Worm (Caenorhabditis elegans): ENCODE measurements around the gene C27H6.8.

C27H6.8 gene

DNA sequence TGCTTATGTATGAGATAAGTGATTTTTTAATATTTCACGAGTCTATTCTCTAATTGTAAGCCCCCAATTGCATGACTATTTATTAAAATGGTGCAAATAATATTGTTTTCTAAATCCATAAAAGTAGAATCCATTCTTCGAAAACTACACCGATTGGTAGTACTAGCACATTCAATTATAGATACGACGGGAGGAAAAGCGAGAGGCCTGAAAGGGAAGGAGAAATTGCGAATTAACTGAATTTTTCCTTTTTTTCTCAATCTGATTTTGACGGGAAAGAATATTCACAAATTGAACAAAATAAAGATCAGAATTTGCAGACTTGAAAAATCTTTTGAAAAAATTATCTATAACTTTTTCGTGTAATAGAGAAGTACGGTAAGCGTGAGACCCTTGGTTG is 10.4 kb downstream of the C27H6.8 start:
- TF ChIP-seq dao-5 (tag; optimal IDR thresholded peaks at IDR 0.05) (no peak), him-1 (tag; optimal IDR thresholded peaks at IDR 0.05) (no peak)

DNA sequence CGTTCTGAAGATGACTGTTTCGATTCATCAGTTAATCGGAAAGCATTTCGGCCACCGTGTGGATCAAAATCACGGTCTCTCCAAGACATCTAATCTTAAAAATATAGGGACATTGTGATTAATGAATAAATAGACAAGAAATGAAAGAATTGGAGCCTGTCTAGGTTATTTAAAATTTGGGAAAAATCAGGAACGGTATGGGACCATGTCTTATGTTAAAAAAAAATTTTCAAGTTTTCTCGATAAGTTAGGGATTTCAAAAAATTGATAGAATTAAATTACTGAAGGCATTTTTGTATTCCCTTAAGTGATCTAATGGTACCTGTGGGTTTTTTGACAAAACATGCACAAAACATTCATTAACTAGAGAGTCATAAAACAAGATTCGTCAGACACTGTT is 11.4 kb downstream of the C27H6.8 start, which contains the start of gene unc-41:
unc-41 (minus strand) TSS at position 101 of the 400 bp plus-strand sequence.
- TF ChIP-seq him-1 (tag; optimal IDR thresholded peaks at IDR 0.05) (no peak), dao-5 (tag; optimal IDR thresholded peaks at IDR 0.05) (no peak), W03F9.2 (tag; optimal IDR thresholded peaks at IDR 0.05) (no peak)

DNA sequence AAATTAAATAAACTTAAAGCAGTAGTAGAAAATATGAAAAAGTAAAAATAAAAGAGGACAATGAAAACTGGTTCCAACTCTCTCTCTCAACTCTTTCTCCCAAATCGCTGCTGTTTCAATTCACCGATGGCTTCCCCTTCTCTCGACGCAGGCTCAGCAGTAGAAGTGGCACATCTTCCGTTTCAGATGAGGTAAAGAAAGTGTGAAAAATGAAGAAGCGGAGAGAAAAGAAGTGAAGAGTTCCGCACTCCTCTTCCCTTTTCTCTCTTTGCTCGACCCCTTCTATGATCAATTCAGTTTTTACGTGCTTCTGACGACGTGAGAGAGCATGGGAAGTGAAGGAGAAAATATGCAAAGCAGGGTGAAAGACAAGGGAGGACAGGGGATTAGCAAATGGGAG is 13.3 kb downstream of the C27H6.8 start:
- TF ChIP-seq dao-5 (tag; optimal IDR thresholded peaks at IDR 0.05) (no peak), W03F9.2 (tag; optimal IDR thresholded peaks at IDR 0.05) (no peak), him-1 (tag; optimal IDR thresholded peaks at IDR 0.05) (peak; percentile 54)

ce11 chrV:9970119-9970518 is 17.5 kb downstream of the C27H6.8 start:
- no peak for TF ChIP-seq W03F9.2 (tag; optimal IDR thresholded peaks at IDR 0.05)
- TF ChIP-seq him-1 (tag; optimal IDR thresholded peaks at IDR 0.05), result peak; percentile 94
- TF ChIP-seq dao-5 (tag; optimal IDR thresholded peaks at IDR 0.05), result peak; percentile 70

- peak; percentile 24 for TF ChIP-seq him-1 (tag; optimal IDR thresholded peaks at IDR 0.05)
- no peak for TF ChIP-seq dao-5 (tag; optimal IDR thresholded peaks at IDR 0.05)
Measured at ce11 chrV:9965891-9966290, 21.7 kb downstream of the C27H6.8 start.

DNA sequence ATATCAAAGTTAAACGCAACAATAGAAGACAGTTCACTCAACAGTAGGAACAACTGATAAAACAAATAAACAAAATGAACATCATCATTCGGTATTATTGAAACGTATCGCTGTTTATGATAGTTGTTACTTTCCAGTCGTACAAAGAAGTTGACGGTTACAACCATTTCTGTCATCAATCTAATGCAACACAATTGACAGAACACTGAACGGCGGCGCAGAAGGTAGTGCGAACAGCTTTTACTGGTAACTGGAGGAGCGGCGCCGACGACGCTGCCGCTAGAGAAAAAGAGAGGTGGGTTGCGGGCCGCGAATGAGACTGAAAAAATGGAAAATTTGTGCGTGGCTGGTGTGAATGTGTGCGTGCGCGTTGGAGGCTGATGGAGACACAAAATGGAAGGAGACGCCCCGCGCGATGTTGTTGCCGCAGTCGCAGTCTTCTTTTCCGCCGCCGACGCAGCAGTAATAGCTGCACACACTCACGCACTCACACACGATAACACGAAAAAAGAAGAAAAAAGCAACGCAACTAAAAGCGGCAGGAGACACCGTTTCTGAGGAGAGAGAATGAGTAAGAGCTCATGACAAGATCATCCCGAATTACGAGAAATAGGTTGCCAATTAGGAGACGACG is 23.3 kb downstream of the C27H6.8 start:
- peak; percentile 26 for TF ChIP-seq him-1 (tag; optimal IDR thresholded peaks at IDR 0.05)
- no peak for TF ChIP-seq dao-5 (tag; optimal IDR thresholded peaks at IDR 0.05)

- TF ChIP-seq him-1 (tag; optimal IDR thresholded peaks at IDR 0.05) (no peak), dao-5 (tag; optimal IDR thresholded peaks at IDR 0.05) (no peak), W03F9.2 (tag; optimal IDR thresholded peaks at IDR 0.05) (no peak)
Measured at ce11 chrV:9962916-9963315, 24.7 kb downstream of the C27H6.8 start.

DNA sequence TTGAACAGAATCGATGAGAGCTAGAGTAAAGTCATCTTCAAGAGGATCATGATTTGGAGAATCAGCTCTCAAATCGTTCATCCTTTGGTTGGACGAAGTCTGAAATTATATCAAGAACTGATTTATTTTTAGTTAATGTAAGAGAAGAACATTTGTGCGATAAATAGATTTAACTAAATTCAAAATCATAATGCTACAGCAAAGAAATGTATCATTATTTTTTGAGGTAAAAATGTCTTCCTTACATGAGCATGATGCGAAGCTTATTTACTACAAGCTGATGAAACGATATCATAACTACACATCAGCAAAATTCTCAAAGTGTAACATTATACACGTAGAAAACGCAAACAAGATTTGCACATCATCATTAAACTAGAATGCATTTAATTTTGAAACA is 25.2 kb downstream of the C27H6.8 start, which contains the start of gene madf-4:
madf-4 (minus strand) TSS at position 101 of the 400 bp plus-strand sequence.
- TF ChIP-seq W03F9.2 (tag; optimal IDR thresholded peaks at IDR 0.05), result no peak
- no peak for TF ChIP-seq dao-5 (tag; optimal IDR thresholded peaks at IDR 0.05)
- no peak for TF ChIP-seq him-1 (tag; optimal IDR thresholded peaks at IDR 0.05)

ce11 chrV:9960376-9960775 is 27.2 kb downstream of the C27H6.8 start, which contains the start of gene T07C12.10:
Gene T07C12.10 (minus strand): TSS chrV:9960476.
- TF ChIP-seq him-1 (tag; optimal IDR thresholded peaks at IDR 0.05) (no peak), W03F9.2 (tag; optimal IDR thresholded peaks at IDR 0.05) (no peak), dao-5 (tag; optimal IDR thresholded peaks at IDR 0.05) (no peak)

DNA sequence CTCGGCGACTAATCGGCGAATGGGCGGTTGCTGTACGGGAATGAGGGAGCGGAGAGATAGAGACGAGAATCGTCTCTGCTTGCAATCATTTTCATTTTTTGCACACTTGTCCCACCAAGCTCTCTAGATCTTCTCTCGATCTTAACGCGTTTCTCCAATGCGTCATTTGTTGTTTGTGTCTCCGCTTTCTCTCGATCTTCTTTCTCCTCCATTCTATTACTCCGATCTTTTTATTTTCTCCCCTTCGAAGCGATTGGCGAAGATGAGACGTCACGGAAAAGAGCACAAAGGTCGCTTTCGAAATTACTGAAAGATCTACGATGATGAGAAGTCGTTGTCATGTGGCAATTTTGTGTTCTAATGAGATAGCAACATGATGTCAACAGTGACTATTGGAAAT is 28.9 kb downstream of the C27H6.8 start:
- TF ChIP-seq dao-5 (tag; optimal IDR thresholded peaks at IDR 0.05), result no peak
- no peak for TF ChIP-seq him-1 (tag; optimal IDR thresholded peaks at IDR 0.05)
- TF ChIP-seq W03F9.2 (tag; optimal IDR thresholded peaks at IDR 0.05), result no peak

DNA sequence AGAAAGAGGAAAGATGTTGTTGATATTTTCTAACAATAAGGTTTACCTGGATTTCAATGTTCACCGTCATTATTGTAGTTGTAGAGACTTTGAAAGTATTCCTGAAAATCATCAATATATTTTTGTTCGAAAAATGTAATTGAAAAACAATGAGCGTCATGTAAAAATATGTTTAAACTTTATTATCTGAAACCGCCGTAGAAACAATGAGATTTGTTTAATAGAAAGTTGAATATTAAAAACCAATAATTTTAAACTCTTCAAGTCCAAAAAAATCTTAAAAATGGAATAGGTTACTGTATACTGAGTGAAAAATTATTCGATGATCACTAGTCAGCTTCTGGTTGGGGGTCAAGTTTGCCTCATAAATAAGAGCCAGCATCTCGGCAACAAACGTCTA is 29.4 kb downstream of the C27H6.8 start, which contains the start of gene anmt-3:
anmt-3 (minus strand) TSS at position 101 of the 400 bp plus-strand sequence.
- TF ChIP-seq him-1 (tag; optimal IDR thresholded peaks at IDR 0.05) (no peak), dao-5 (tag; optimal IDR thresholded peaks at IDR 0.05) (no peak), W03F9.2 (tag; optimal IDR thresholded peaks at IDR 0.05) (no peak)

- TF ChIP-seq him-1 (tag; optimal IDR thresholded peaks at IDR 0.05), result no peak
- TF ChIP-seq dao-5 (tag; optimal IDR thresholded peaks at IDR 0.05), result no peak
- no peak for TF ChIP-seq W03F9.2 (tag; optimal IDR thresholded peaks at IDR 0.05)
Measured at ce11 chrV:9952396-9952795, 35.2 kb downstream of the C27H6.8 start, which contains the start of gene mam-5. Gene mam-5 (plus strand): TSS chrV:9952699.

DNA sequence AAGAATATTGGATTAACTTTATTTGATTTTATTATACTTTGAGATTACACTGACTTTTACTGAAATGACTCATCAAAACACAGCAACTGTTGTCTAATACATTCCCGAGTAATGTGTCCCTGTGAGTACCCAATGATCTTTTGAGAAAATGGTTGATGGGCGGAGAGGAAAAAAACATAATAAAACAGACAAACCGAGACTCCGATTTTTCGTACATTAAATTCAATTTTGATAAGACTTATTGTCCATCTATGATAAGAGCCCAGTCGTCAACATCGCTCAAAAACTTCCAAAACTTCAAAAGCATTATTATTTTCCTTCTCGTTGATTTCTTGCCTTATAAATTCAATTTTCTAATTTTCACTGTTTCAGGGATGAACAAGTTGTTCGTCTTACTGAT is 36.7 kb downstream of the C27H6.8 start, which contains the start of gene ttr-46:
ttr-46 (plus strand) TSS at position 373 of the 400 bp plus-strand sequence.
- TF ChIP-seq him-1 (tag; optimal IDR thresholded peaks at IDR 0.05) (no peak), dao-5 (tag; optimal IDR thresholded peaks at IDR 0.05) (no peak), W03F9.2 (tag; optimal IDR thresholded peaks at IDR 0.05) (no peak)

DNA sequence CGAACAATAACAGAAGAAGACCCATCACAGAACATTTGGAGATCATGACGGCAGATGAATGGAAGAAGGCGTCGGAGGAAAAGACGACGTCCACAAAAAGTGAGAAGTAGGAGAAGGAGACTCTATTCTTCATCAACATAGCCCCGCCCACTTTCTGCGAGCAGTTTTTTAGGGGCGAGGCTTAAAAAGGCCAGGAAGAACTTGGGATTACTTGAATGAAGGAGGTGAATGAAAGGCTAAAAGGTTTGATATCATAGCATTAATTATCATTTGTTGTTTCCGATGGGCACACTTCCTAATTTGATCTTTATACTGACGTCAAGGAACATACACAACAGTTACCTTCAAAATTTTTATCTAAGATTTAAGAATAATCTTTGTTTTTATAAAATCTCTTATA is 38.7 kb downstream of the C27H6.8 start, which contains the start of gene nlp-58:
nlp-58 (minus strand) TSS at position 101 of the 400 bp plus-strand sequence.
- TF ChIP-seq him-1 (tag; optimal IDR thresholded peaks at IDR 0.05) (no peak), dao-5 (tag; optimal IDR thresholded peaks at IDR 0.05) (no peak)

- TF ChIP-seq W03F9.2 (tag; optimal IDR thresholded peaks at IDR 0.05) (no peak), dao-5 (tag; optimal IDR thresholded peaks at IDR 0.05) (no peak), him-1 (tag; optimal IDR thresholded peaks at IDR 0.05) (no peak)
Measured at ce11 chrV:9944093-9944492, 43.5 kb downstream of the C27H6.8 start, which contains the start of gene sre-28. Gene sre-28 (plus strand): TSS chrV:9944393.
